Worm (Caenorhabditis elegans): Measurements from ENCODE around the gene srsx-32.

Gene srsx-32

DNA sequence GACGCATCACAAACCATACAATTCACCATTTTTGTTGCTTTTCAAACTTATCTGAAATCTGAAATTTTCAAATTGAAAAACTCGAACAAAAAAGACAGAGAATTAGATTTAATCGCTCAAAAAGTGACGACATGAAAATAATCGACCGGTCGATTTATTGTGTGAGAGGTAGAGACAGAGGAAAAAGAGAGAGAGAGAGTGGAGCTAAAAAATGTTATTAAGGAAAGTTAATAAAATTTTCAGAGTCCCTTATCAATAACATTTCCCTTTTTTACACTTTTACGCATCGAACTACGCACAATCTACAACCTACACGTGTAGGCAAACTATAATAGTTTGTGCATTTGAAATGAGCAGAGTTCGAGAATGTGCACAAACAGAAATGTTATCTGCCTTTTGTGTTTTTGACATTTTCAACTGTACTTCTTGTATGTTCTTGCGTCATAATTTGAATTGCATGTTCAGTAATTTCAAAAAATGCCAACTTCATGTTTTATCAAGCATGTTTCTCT lies 20.1 kb upstream of the srsx-32 start, which contains the start of gene nhr-107:
nhr-107 (minus strand) TSS at position 51 of the 512 bp plus-strand sequence.
- TF ChIP-seq saeg-2 (GFP tag; IDR thresholded peaks at IDR 0.05), result no peak
- TF ChIP-seq ceh-28 (tag; optimal IDR thresholded peaks at IDR 0.05), result no peak
- no peak for TF ChIP-seq spr-3 (GFP tag; optimal IDR thresholded peaks at IDR 0.05)
- TF ChIP-seq D1046.2 (GFP tag; IDR thresholded peaks at IDR 0.05), result no peak
- TF ChIP-seq ces-1 (GFP tag; optimal IDR thresholded peaks at IDR 0.05), result no peak
- no peak for TF ChIP-seq aly-2 (tag; optimal IDR thresholded peaks at IDR 0.05)
- no peak for TF ChIP-seq pqm-1 (tag; optimal IDR thresholded peaks at IDR 0.05)
- no peak for TF ChIP-seq Y75B8A.6 (GFP tag; IDR thresholded peaks at IDR 0.05)
- TF ChIP-seq T20F7.1 (GFP tag; optimal IDR thresholded peaks at IDR 0.05), result no peak
- TF ChIP-seq daf-19 (GFP tag; conservative IDR thresholded peaks at IDR 0.05), result no peak
- no peak for TF ChIP-seq Y5F2A.4 (GFP tag; optimal IDR thresholded peaks at IDR 0.05)
- no peak for TF ChIP-seq nhr-111 (GFP tag; optimal IDR thresholded peaks at IDR 0.05)
- TF ChIP-seq skn-1 (tag; optimal IDR thresholded peaks at IDR 0.05), result no peak
- no peak for TF ChIP-seq lin-29 (GFP tag; IDR thresholded peaks at IDR 0.05)
- no peak for TF ChIP-seq nhr-237 (tag; optimal IDR thresholded peaks at IDR 0.05)
- no peak for TF ChIP-seq nhr-76 (tag; optimal IDR thresholded peaks at IDR 0.05)
- TF ChIP-seq hlh-11 (tag; optimal IDR thresholded peaks at IDR 0.05), result no peak
- TF ChIP-seq unc-62 (GFP tag; optimal IDR thresholded peaks at IDR 0.05 in 1 of 2), result no peak
- no peak for TF ChIP-seq unc-62 (tag; optimal IDR thresholded peaks at IDR 0.05)
- no peak for TF ChIP-seq ama-1 (optimal IDR thresholded peaks at IDR 0.05)
- TF ChIP-seq lsy-2 (tag; optimal IDR thresholded peaks at IDR 0.05), result peak in 1 of 2 experiments; percentile 19
- TF ChIP-seq ceh-62 (tag; optimal IDR thresholded peaks at IDR 0.05), result no peak
- TF ChIP-seq zip-2 (tag; optimal IDR thresholded peaks at IDR 0.05), result no peak
- no peak for TF ChIP-seq sdz-12 (GFP tag; optimal IDR thresholded peaks at IDR 0.05)
- no peak for TF ChIP-seq ceh-32 (tag; optimal IDR thresholded peaks at IDR 0.05; ENCODE audit: poor library complexity)
- TF ChIP-seq nhr-48 (tag; optimal IDR thresholded peaks at IDR 0.05), result no peak
- TF ChIP-seq dmd-6 (GFP tag; IDR thresholded peaks at IDR 0.05), result peak; percentile 13
- no peak for TF ChIP-seq lir-3 (tag; optimal IDR thresholded peaks at IDR 0.05)
- no peak for TF ChIP-seq mxl-3 (GFP tag; optimal IDR thresholded peaks at IDR 0.05)
- no peak for TF ChIP-seq hmg-1.1 (GFP tag; IDR thresholded peaks at IDR 0.05)
- TF ChIP-seq dve-1 (tag; optimal IDR thresholded peaks at IDR 0.05; ENCODE audit: insufficient read depth), result peak; percentile 24
- peak; percentile 96 for TF ChIP-seq nhr-28 (tag; optimal IDR thresholded peaks at IDR 0.05)
- TF ChIP-seq arid-1 (GFP tag; conservative IDR thresholded peaks at IDR 0.05), result no peak
- TF ChIP-seq F10B5.3 (tag; optimal IDR thresholded peaks at IDR 0.05), result no peak
- TF ChIP-seq F49E8.2 (tag; optimal IDR thresholded peaks at IDR 0.05; ENCODE audit: borderline replicate concordance), result no peak
- no peak for TF ChIP-seq nhr-11 (tag; optimal IDR thresholded peaks at IDR 0.05)
- no peak for TF ChIP-seq set-16 (GFP tag; IDR thresholded peaks at IDR 0.05)
- no peak for TF ChIP-seq daf-16 (GFP tag; optimal IDR thresholded peaks at IDR 0.05)
- peak; percentile 78 for TF ChIP-seq daf-16 (tag; optimal IDR thresholded peaks at IDR 0.05)
- TF ChIP-seq aha-1 (tag), result no peak
- TF ChIP-seq rbr-2 (tag; optimal IDR thresholded peaks at IDR 0.05), result no peak
- peak; percentile 18; the same call in 1 of the 2 replicates for TF ChIP-seq php-3 (GFP tag; IDR thresholded peaks at IDR 0.05)
- TF ChIP-seq tag-97 (GFP tag; IDR thresholded peaks at IDR 0.05), result no peak
- TF ChIP-seq duxl-1 (tag; optimal IDR thresholded peaks at IDR 0.05; ENCODE audit: poor library complexity), result no peak
- TF ChIP-seq lim-7 (GFP tag; IDR thresholded peaks at IDR 0.05), result no peak
- no peak for TF ChIP-seq dmd-9 (GFP tag; IDR thresholded peaks at IDR 0.05)
- no peak for TF ChIP-seq egl-43 (GFP tag; IDR thresholded peaks at IDR 0.05)
- TF ChIP-seq vab-7 (GFP tag; IDR thresholded peaks at IDR 0.05), result no peak
- no peak for TF ChIP-seq fkh-10 (GFP tag; optimal IDR thresholded peaks at IDR 0.05)
- no peak for TF ChIP-seq T26A8.4 (GFP tag; IDR thresholded peaks at IDR 0.05)
- TF ChIP-seq ztf-7 (tag; optimal IDR thresholded peaks at IDR 0.05), result no peak
- no peak for TF ChIP-seq zag-1 (tag; optimal IDR thresholded peaks at IDR 0.05)
- no peak for TF ChIP-seq ceh-44 (GFP tag; IDR thresholded peaks at IDR 0.05)
